Worm (Caenorhabditis elegans): ENCODE data around the gene F32D8.8.

DNA sequence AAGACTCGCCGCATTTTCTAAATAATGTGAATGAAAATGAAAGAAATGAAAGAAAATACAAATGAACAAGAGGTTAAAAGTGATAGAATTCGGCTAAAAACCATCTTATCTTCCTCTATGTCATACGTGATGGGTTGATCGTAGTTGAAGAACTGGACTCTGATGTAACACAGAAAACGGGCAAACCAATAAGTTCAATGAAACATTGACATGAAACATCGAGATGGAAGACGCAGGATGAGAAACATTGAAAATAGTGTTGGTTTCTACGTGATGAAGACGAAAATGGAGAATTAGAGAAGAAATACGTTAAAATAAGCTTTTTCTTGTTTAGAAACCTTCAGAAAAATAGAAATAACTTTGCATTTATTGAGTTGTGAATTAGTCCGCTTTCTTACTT is 11.6 kb downstream of the F32D8.8 start, which contains the start of gene F32D8.12:
- TF ChIP-seq dao-5 (tag; optimal IDR thresholded peaks at IDR 0.05) (no peak), him-1 (tag; optimal IDR thresholded peaks at IDR 0.05) (no peak), W03F9.2 (tag; optimal IDR thresholded peaks at IDR 0.05) (no peak)

All from whole organism, L4/young adult.